Worm (Caenorhabditis elegans): Measurements from ENCODE around the gene T28H10.1.

T28H10.1 gene

ce11 chrV:12528919-12529318 is 25.3 kb downstream of the T28H10.1 start (continued):
- TF ChIP-seq zag-1 (tag; optimal IDR thresholded peaks at IDR 0.05), result no peak
- no peak for TF ChIP-seq ama-1 (optimal IDR thresholded peaks at IDR 0.05)
- no peak for TF ChIP-seq sup-37 (GFP tag; optimal IDR thresholded peaks at IDR 0.05)
- no peak for TF ChIP-seq ces-1 (GFP tag; optimal IDR thresholded peaks at IDR 0.05)
- TF ChIP-seq dsc-1 (tag; optimal IDR thresholded peaks at IDR 0.05), result no peak
- no peak for TF ChIP-seq unc-62 (GFP tag; optimal IDR thresholded peaks at IDR 0.05)
- TF ChIP-seq unc-130 (tag; optimal IDR thresholded peaks at IDR 0.05), result no peak
- TF ChIP-seq mdl-1 (tag; optimal IDR thresholded peaks at IDR 0.05), result no peak
- TF ChIP-seq nhr-85 (tag), result peak; percentile 91
- TF ChIP-seq xbp-1 (tag; optimal IDR thresholded peaks at IDR 0.05), result peak; percentile 26
- no peak for TF ChIP-seq snpc-4 (tag; optimal IDR thresholded peaks at IDR 0.05)
- no peak for TF ChIP-seq fos-1 (tag; optimal IDR thresholded peaks at IDR 0.05)
- TF ChIP-seq jun-1 (tag; optimal IDR thresholded peaks at IDR 0.05), result no peak
- TF ChIP-seq pax-3 (tag; optimal IDR thresholded peaks at IDR 0.05), result no peak
- no peak for TF ChIP-seq pqm-1 (tag; optimal IDR thresholded peaks at IDR 0.05)
- peak; percentile 12 for TF ChIP-seq fkh-8 (tag; optimal IDR thresholded peaks at IDR 0.05)
- TF ChIP-seq irx-1 (tag; optimal IDR thresholded peaks at IDR 0.05), result no peak
- peak; percentile 60 to 70 for TF ChIP-seq lsy-2 (tag; optimal IDR thresholded peaks at IDR 0.05)
- TF ChIP-seq unc-30 (tag; optimal IDR thresholded peaks at IDR 0.05), result no peak
- no peak for TF ChIP-seq ztf-4 (tag; optimal IDR thresholded peaks at IDR 0.05)
- no peak for TF ChIP-seq ceh-8 (GFP tag; optimal IDR thresholded peaks at IDR 0.05)
- peak; percentile 69 for TF ChIP-seq nhr-20 (tag; optimal IDR thresholded peaks at IDR 0.05)
- no peak for TF ChIP-seq unc-98 (GFP tag; IDR thresholded peaks at IDR 0.05)
- TF ChIP-seq mef-2 (tag; optimal IDR thresholded peaks at IDR 0.05), result peak; percentile 25
- TF ChIP-seq nhr-28 (tag; optimal IDR thresholded peaks at IDR 0.05), result no peak
- no peak for TF ChIP-seq lin-15B (tag; optimal IDR thresholded peaks at IDR 0.05)
- TF ChIP-seq hlh-4 (tag; optimal IDR thresholded peaks at IDR 0.05), result no peak
- TF ChIP-seq lir-3 (tag; optimal IDR thresholded peaks at IDR 0.05; ENCODE audit: poor library complexity), result no peak
- TF ChIP-seq lin-14 (GFP tag; optimal IDR thresholded peaks at IDR 0.05), result peak; percentile 90
- TF ChIP-seq nhr-71 (tag; optimal IDR thresholded peaks at IDR 0.05), result peak; percentile 77
- no peak for TF ChIP-seq ets-5 (GFP tag; IDR thresholded peaks at IDR 0.05)
- TF ChIP-seq vab-15 (tag; optimal IDR thresholded peaks at IDR 0.05), result no peak
- peak in 1 of 3 experiments; percentile 48 for TF ChIP-seq ceh-82 (tag; optimal IDR thresholded peaks at IDR 0.05)
- no peak for TF ChIP-seq sox-4 (tag; optimal IDR thresholded peaks at IDR 0.05)
- TF ChIP-seq grh-1 (GFP tag; IDR thresholded peaks at IDR 0.05), result 0 out of 2 replicates have a peak, but pooled peaks have one; percentile 26
- no peak for TF ChIP-seq nhr-90 (tag; optimal IDR thresholded peaks at IDR 0.05; ENCODE audit: poor library complexity)
- no peak for TF ChIP-seq skn-1 (tag; optimal IDR thresholded peaks at IDR 0.05)
- no peak for TF ChIP-seq F16B12.6 (tag; optimal IDR thresholded peaks at IDR 0.05)
- TF ChIP-seq ceh-63 (GFP tag; optimal IDR thresholded peaks at IDR 0.05), result no peak
- TF ChIP-seq nhr-76 (tag; optimal IDR thresholded peaks at IDR 0.05), result no peak
- TF ChIP-seq sptf-1 (tag; optimal IDR thresholded peaks at IDR 0.05), result no peak
- no peak for TF ChIP-seq mab-9 (GFP tag; IDR thresholded peaks at IDR 0.05)
- TF ChIP-seq nhr-12 (tag; optimal IDR thresholded peaks at IDR 0.05), result no peak

ce11 chrV:12530129-12530528 is 26.5 kb downstream of the T28H10.1 start:
- no peak for TF ChIP-seq tlp-1 (tag; optimal IDR thresholded peaks at IDR 0.05)
- TF ChIP-seq fkh-8 (tag; optimal IDR thresholded peaks at IDR 0.05), result peak; percentile 16
- no peak for TF ChIP-seq mdl-1 (tag; optimal IDR thresholded peaks at IDR 0.05)
- peak; percentile 94 for TF ChIP-seq fkh-10 (GFP tag; optimal IDR thresholded peaks at IDR 0.05)
- peak; percentile 45 for TF ChIP-seq mep-1 (tag; optimal IDR thresholded peaks at IDR 0.05)
- TF ChIP-seq egl-13 (tag; optimal IDR thresholded peaks at IDR 0.05), result peak; percentile 62
- peak; percentile 18 for TF ChIP-seq swsn-7 (tag; optimal IDR thresholded peaks at IDR 0.05)
- TF ChIP-seq alr-1 (tag; optimal IDR thresholded peaks at IDR 0.05; ENCODE audit: borderline replicate concordance), result no peak
- peak; percentile 88 for TF ChIP-seq lin-14 (GFP tag; optimal IDR thresholded peaks at IDR 0.05)
- peak in 1 of 3 experiments; percentile 25 for TF ChIP-seq ceh-82 (tag; optimal IDR thresholded peaks at IDR 0.05)
- peak; percentile 70 for TF ChIP-seq unc-86 (tag; optimal IDR thresholded peaks at IDR 0.05)
- peak; percentile 44 for TF ChIP-seq nhr-47 (tag; optimal IDR thresholded peaks at IDR 0.05)
- no peak for TF ChIP-seq efl-1 (optimal IDR thresholded peaks at IDR 0.05)
- peak in 1 of 2 experiments; percentile 87 for TF ChIP-seq efl-1 (GFP tag; optimal IDR thresholded peaks at IDR 0.05 in 1 of 2)
- no peak for TF ChIP-seq unc-30 (tag; optimal IDR thresholded peaks at IDR 0.05)
- peak; percentile 6 for TF ChIP-seq blmp-1 (tag; optimal IDR thresholded peaks at IDR 0.05)
- TF ChIP-seq tbx-2 (tag; optimal IDR thresholded peaks at IDR 0.05), result peak; percentile 20
- peak; percentile 40 for TF ChIP-seq nhr-71 (tag; optimal IDR thresholded peaks at IDR 0.05)
- TF ChIP-seq lsy-2 (tag; optimal IDR thresholded peaks at IDR 0.05), result peak in 1 of 2 experiments; percentile 33

All from whole organism, L1 larva.